Fruit fly (Drosophila melanogaster) whole organism, wandering third instar larva: ENCODE results near the gene CG3942.

Source experiments
- Dfd ChIP-seq: fragments of >200 bp; optimal IDR thresholded peaks from 2 replicates; lab custom pipeline; 2017; ENCODE audit warnings: missing biosample characterization, missing genetic modification characterization
- Hr78 ChIP-seq: fragments of >200 bp; optimal IDR thresholded peaks from 2 replicates; lab custom pipeline; 2017; ENCODE audit warnings: missing biosample characterization, missing genetic modification characterization
- Hr83 ChIP-seq: fragments of 200-300 bp; sonication (Bioruptor generic); optimal IDR thresholded peaks from 2 replicates; lab custom pipeline; 2016; ENCODE audit warnings: missing biosample characterization, mild to moderate bottlenecking, missing genetic modification characterization, moderate library complexity; ENCODE audit not compliant: poor library complexity, severe bottlenecking
- Mio ChIP-seq: sonication (Bioruptor generic); optimal IDR thresholded peaks from 2 replicates; lab custom pipeline; 2016; ENCODE audit warnings: missing biosample characterization, missing genetic modification characterization
- Myc ChIP-seq: fragments of >200 bp; optimal IDR thresholded peaks from 2 replicates; lab custom pipeline; 2017
- Vsx2 ChIP-seq: fragments of 200-300, 225-300 bp; sonication (Bioruptor generic); optimal IDR thresholded peaks from 2 replicates; lab custom pipeline; 2018; ENCODE audit warnings: missing biosample characterization, missing genetic modification characterization; ENCODE audit not compliant: partially characterized antibody
- brk ChIP-seq: fragments of 200-800 bp; sonication (Bioruptor generic); optimal IDR thresholded peaks from 2 replicates; lab custom pipeline; 2016; ENCODE audit warnings: missing biosample characterization, mild to moderate bottlenecking, missing genetic modification characterization
- dmrt93B ChIP-seq: fragments of 200-800 bp; sonication (Bioruptor generic); optimal IDR thresholded peaks from 2 replicates; lab custom pipeline; 2018; ENCODE audit warnings: missing biosample characterization, mild to moderate bottlenecking, missing genetic modification characterization
- foxo ChIP-seq, 2 experiments: fragments of 200-800 bp; sonication (Bioruptor generic); optimal IDR thresholded peaks; 2 replicates in 1 of 2; 3 replicates in 1 of 2; lab custom pipeline; 2016 to 2017; ENCODE audit warnings: missing biosample characterization in 2 of 2, missing genetic modification characterization in 2 of 2
- h ChIP-seq: fragments of 200-800 bp; sonication (Bioruptor generic); optimal IDR thresholded peaks from 3 replicates; lab custom pipeline; 2016; ENCODE audit warnings: missing biosample characterization, mild to moderate bottlenecking, missing genetic modification characterization
- psq ChIP-seq: fragments of 200-800 bp; sonication (Bioruptor generic); optimal IDR thresholded peaks from 3 replicates; lab custom pipeline; 2017; ENCODE audit warnings: missing biosample characterization, mild to moderate bottlenecking, missing genetic modification characterization, moderate library complexity
- sv ChIP-seq: fragments of 200-800 bp; sonication (Bioruptor generic); optimal IDR thresholded peaks from 3 replicates; lab custom pipeline; 2016; ENCODE audit warnings: missing biosample characterization, missing genetic modification characterization
- usp ChIP-seq: fragments of >200 bp; optimal IDR thresholded peaks from 2 replicates; lab custom pipeline; 2017; ENCODE audit warnings: missing biosample characterization, missing genetic modification characterization
- woc ChIP-seq: sonication (Bioruptor generic); optimal IDR thresholded peaks from 2 replicates; lab custom pipeline; 2016; ENCODE audit warnings: missing biosample characterization, mild to moderate bottlenecking, missing genetic modification characterization

DNA sequence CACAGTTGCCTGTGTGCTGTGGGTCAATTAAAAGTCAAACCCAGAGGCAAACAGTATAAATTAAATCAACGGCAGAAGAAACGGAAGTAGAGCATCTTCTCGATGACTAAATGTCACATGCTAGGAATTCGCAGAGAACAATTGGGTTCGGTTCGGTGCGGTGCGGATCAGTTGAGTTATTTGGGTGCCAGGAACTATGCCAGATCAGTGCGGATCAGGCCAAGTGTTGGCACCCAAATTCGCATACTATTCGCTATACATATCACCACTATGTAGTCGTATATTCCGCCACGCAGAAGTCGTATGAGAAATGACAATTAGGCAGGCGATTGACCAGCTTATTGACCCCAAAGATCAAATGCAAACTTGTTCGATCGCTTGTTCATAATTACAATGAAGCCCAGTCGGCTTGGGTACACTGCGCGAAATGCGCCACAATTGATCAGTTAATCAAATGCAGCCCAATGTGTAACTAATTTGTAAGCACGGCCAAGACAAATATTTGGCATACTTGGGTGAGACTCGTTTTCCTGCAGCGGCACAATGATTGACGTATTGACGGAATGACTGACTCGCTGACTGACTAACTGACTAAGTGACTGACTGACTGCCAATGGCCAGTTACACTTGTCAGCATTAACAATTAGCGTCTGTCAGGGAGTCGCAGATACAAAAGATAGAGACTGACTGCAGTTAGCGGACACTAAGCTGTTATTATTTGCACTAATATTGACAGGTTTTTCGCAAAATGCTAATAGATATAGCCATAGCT, 36.7 kb downstream of the CG3942 start:
- TF ChIP-seq psq (no peak), Myc (no peak), Dfd (GFP tag; lab: Kevin White, UChicago) (no peak), usp (GFP tag; lab: Kevin White, UChicago) (no peak), h (GFP tag; lab: Kevin White, UChicago) (no peak), foxo (GFP tag; optimal IDR thresholded peaks at IDR 0.05; lab: Kevin White, UChicago) (no peak), sv (GFP tag; lab: Kevin White, UChicago) (no peak), Hr78 (GFP tag; lab: Kevin White, UChicago) (no peak), woc (GFP tag; lab: Kevin White, UChicago) (no peak), Vsx2 (GFP tag; lab: Kevin White, UChicago) (no peak), Hr83 (GFP tag; lab: Kevin White, UChicago) (no peak), dmrt93B (GFP tag; lab: Kevin White, UChicago) (no peak), brk (GFP tag; lab: Kevin White, UChicago) (no peak), Mio (no peak)
